Fruit fly (Drosophila melanogaster): ENCODE data around the gene beat-IIIa.

The beat-IIIa gene

dm6 chr2L:17130795-17131194, at the start of gene beat-IIIa, which contains the start of gene CG34106:
Gene beat-IIIa, plus strand, starts transcription at chr2L:17131024.
Gene CG34106, plus strand, starts transcription at chr2L:17131024.
- TF ChIP-seq noc (tag; optimal IDR thresholded peaks at IDR 0.05), result no peak

- TF ChIP-seq noc (tag; optimal IDR thresholded peaks at IDR 0.05), result no peak
These were observed 43.5 kb upstream of the beat-IIIa start, which contains the start of gene CG12620 for dm6 chr2L:17087341-17087740. Gene CG12620, plus strand, starts transcription at chr2L:17087641.

dm6 chr2L:17092737-17093136, 38.1 kb upstream of the beat-IIIa start:
- TF ChIP-seq noc (tag; optimal IDR thresholded peaks at IDR 0.05), result no peak

dm6 chr2L:17125861-17126260, 5.0 kb upstream of the beat-IIIa start, which contains the start of gene CG31784:
Gene CG31784, minus strand, starts transcription at chr2L:17125961.
- TF ChIP-seq noc (tag; optimal IDR thresholded peaks at IDR 0.05), result no peak

DNA sequence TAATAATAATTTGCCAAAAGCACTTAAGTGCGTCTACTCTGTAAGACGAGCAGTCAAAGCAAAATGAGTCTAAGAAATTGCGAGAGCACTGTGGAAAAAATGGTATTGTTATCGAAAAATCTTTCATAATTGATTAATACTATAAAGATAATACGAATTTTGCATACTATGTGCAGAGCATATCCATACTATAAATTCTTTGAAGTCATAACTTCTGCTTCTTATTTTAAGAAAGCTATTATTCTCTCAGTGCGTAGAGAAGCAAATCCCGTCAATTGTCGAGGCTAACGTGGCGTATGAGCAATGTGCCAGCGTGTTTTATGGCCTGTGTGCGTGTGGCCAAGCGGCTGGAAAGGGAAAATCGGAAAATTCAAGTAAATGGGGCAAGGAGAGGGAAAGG, 28.8 kb downstream of the beat-IIIa start:
- no peak for TF ChIP-seq noc (tag; optimal IDR thresholded peaks at IDR 0.05)

dm6 chr2L:17163344-17163743, 32.5 kb downstream of the beat-IIIa start:
- no peak for TF ChIP-seq noc (tag; optimal IDR thresholded peaks at IDR 0.05)

dm6 chr2L:17173181-17173580, 42.4 kb downstream of the beat-IIIa start, which contains the start of gene CG34169:
Gene CG34169, plus strand, starts transcription at chr2L:17173481.
- no peak for TF ChIP-seq noc (tag; optimal IDR thresholded peaks at IDR 0.05)

DNA sequence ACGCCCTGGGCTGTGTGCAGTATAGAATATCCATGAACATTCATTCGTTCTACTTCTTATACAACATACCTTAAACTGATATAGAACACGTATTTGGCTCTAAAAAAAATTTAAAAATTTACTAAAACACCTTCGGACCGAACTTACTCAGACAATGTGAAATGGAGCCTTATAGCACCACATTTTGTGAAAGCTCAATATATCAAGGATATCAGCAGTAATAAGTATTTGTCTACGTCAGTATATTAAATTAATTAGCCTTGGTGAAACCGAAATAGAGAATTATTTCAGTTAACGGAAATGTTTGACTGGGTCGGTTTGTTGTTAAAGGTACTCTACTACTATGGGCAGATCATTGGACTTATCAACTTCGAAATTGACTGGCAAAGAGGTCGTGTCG, 45.5 kb downstream of the beat-IIIa start, which contains the start of gene Gr36a:
TSS of gene Gr36a (plus strand) at position 301 of the 400 bp plus-strand sequence.
- no peak for TF ChIP-seq noc (tag; optimal IDR thresholded peaks at IDR 0.05)

DNA sequence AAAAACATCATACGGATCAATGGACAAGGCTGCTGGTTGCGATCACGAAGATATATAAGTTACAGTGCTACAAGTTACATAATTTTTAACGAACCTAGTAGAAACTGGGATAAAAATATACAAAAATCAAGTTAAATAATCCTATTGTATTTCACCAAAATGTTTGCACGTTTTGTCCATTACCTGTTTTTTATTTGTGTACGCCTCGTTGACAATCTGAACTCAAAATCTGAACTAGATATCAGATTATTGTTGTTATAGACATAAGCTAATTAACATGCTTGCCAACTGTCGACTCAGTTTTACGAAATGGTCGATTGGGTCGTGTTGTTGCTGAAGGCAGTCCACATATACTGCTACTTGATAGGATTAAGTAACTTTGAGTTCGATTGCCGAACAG, 47.6 kb downstream of the beat-IIIa start, which contains the start of gene Gr36b:
TSS of gene Gr36b (plus strand) at position 301 of the 400 bp plus-strand sequence.
- TF ChIP-seq noc (tag; optimal IDR thresholded peaks at IDR 0.05), result no peak

DNA sequence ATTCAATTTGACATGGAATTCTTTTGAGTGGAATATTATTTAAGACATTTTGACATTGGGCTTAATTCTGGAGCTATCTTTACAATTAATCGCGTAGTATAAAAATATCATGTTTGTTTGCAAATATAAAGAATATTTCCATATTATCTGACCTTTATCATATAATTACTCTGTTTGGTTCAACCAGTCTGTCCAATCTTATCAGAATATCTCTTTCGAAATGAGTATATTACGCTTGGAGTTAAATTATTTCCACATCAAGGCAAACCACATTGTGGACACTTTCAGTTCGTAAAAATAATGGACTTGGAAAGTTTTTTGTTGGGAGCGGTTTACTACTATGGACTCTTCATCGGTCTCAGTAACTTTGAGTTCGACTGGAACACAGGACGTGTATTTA, 49.2 kb downstream of the beat-IIIa start, which contains the start of gene Gr36c:
TSS of gene Gr36c (plus strand) at position 301 of the 400 bp plus-strand sequence.
- no peak for TF ChIP-seq noc (tag; optimal IDR thresholded peaks at IDR 0.05)

DNA sequence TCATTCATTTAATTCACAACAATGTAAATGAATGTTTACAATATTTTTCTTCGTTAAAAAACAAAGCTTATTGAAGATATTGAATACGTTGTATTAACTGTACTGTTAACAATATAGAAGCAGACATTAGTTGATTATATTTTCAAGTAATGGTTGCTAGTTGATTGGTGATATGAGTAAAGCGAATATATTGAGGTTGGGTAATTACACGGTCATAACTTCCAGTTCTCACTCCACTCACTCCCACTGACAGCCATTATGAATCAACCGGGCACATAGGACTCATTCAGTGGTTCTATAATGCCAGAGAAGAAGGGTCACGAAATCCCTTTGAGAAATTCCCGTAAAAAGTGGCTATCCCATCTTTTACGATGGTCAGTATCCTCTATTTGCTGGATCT, 50.8 kb downstream of the beat-IIIa start, which contains the start of gene Grl36a:
TSS of gene Grl36a (plus strand) at position 301 of the 400 bp plus-strand sequence.
- TF ChIP-seq noc (tag; optimal IDR thresholded peaks at IDR 0.05), result no peak

DNA sequence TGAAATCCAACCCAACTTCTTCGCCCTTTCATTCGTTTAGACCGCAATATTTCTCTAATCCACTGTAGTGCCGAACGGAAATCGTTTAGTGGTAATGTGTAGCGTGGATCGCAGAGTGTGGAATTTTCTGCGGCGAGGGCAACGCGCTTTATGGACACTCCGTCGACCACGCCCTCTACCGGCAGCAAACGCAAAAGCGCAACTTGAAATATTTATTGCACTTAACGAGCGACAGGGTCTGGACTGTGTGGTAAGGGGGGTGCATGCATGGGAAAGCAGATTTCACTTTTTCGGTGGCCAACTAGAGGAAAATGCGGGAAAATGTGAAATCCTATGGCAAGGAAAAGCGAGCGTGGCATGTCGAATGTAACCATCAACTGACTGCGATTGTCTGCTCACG, 64.4 kb downstream of the beat-IIIa start:
- TF ChIP-seq noc (tag; optimal IDR thresholded peaks at IDR 0.05), result no peak

DNA sequence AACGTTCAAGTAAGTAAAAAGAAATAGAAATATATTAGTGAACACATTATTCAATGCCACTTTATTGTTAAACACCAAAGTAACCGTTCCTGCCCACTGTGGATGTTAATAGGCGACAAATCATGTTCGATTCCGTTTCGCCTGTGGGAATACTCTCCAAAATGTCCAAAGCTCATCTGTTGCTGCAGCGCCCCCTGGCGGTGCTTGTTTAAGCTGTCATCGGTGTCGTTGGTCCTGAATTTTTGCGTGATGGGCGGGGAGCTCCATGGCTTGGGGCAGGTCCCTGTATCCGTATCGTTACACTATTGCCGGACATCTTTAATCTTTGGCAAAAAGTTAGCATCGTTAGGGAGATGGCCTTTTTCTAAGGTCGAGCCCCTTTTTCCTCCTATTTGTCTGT, 71.0 kb downstream of the beat-IIIa start:
- TF ChIP-seq noc (tag; optimal IDR thresholded peaks at IDR 0.05), result no peak

dm6 chr2L:17203833-17204232, 73.0 kb downstream of the beat-IIIa start:
- no peak for TF ChIP-seq noc (tag; optimal IDR thresholded peaks at IDR 0.05)

DNA sequence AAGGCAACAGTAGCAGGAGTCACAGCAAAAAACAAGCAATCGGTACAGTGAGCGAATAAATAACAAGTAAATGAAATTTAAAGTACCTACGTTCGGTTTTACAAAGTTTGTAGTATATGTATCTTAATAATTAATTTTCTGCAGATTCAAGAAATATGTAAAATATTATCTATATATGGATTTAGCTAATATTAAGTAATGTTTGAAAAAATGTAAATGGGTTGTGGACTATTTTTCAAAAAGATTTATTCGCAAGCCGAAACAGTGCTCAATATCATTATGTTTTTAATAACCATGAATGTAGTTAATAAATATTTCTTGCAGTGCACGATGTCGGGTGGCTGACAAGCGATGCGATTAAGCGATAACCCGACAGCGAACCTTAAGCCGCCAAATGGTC, 76.2 kb downstream of the beat-IIIa start:
- TF ChIP-seq noc (tag; optimal IDR thresholded peaks at IDR 0.05), result no peak

- no peak for TF ChIP-seq noc (tag; optimal IDR thresholded peaks at IDR 0.05)
These were observed 86.0 kb downstream of the beat-IIIa start for dm6 chr2L:17216847-17217246.

DNA sequence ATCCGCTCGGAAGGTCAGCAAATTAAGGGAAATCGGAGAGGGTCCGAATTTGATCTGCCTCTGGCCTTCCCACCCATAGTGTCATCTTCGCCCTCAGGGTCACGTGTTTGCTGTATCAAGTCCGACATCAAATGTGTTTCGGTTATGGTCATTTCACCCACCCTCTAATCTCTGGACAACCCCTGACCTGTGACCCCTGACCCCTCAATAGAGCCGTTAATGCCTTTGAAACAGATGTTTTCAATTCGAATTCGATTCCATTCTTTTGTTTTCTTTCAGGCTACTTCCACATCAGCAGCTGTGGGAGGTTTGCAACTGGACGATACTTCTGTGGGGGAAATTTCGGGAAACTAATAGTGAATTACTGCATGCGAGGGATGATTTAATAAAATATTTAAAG, 90.6 kb downstream of the beat-IIIa start:
- no peak for TF ChIP-seq noc (tag; optimal IDR thresholded peaks at IDR 0.05)

DNA sequence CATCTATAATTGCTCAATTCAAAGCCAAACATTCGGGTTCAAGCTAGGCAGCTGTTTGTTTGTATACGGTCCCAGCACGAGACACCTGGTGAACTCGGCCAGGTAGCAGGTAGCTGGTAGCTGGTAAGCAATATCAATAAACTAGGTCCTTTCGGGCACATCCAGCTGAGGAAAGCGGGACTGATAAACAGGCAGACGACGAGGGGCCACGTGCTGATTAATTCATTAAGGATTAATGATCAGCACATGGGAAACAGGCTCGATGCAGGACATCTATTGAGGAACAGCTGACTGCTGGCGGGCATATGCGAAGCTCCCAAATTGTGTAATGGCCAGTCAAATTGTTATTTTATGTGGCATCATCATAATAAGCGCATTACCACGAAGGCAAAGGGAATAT, 91.4 kb downstream of the beat-IIIa start:
- no peak for TF ChIP-seq noc (tag; optimal IDR thresholded peaks at IDR 0.05)
